Worm (Caenorhabditis elegans) whole organism, mixed stage, embryonic: Measurements from ENCODE around the gene insc-1.

Experiments
- M03D4.4 ChIP-seq: sonication (generic microtip); optimal IDR thresholded peaks from 2 replicates; lab custom pipeline; 2017; ENCODE audit warnings: mild to moderate bottlenecking, missing genetic modification characterization, missing compliant biosample characterization
- blmp-1 ChIP-seq: fragments of 150-350 bp; optimal IDR thresholded peaks from 2 replicates; lab custom pipeline; 2014; ENCODE audit warnings: missing biosample characterization, missing genetic modification characterization
- ceh-39 ChIP-seq: fragments of 150-350 bp; optimal IDR thresholded peaks from 2 replicates; lab custom pipeline; 2014; ENCODE audit warnings: missing biosample characterization, missing genetic modification characterization
- ceh-43 ChIP-seq: fragments of 200-800 bp; sonication (Bioruptor generic); optimal IDR thresholded peaks from 2 replicates; lab custom pipeline; 2018; ENCODE audit warnings: mild to moderate bottlenecking, missing genetic modification characterization, moderate library complexity, missing compliant biosample characterization
- ces-1 ChIP-seq: fragments of 150-350 bp; optimal IDR thresholded peaks from 2 replicates; lab custom pipeline; 2014; ENCODE audit warnings: missing biosample characterization, missing genetic modification reagents, missing genetic modification characterization
- cnd-1 ChIP-seq: fragments of 200-800 bp; sonication (Bioruptor generic); optimal IDR thresholded peaks from 2 replicates; lab custom pipeline; 2018; ENCODE audit warnings: mild to moderate bottlenecking, missing genetic modification characterization, missing compliant biosample characterization
- elt-1 ChIP-seq: sonication (generic microtip); optimal IDR thresholded peaks from 2 replicates; lab custom pipeline; 2017; ENCODE audit warnings: missing genetic modification characterization, mild to moderate bottlenecking, missing compliant biosample characterization, antibody characterized with exemption, moderate library complexity, borderline replicate concordance; ENCODE audit not compliant: insufficient read depth
- elt-3 ChIP-seq: fragments of 150-350 bp; optimal IDR thresholded peaks from 2 replicates; lab custom pipeline; 2014; ENCODE audit warnings: missing biosample characterization, missing genetic modification characterization
- flh-1 ChIP-seq: fragments of 200-800 bp; sonication (Bioruptor generic); optimal IDR thresholded peaks from 2 replicates; lab custom pipeline; 2018; ENCODE audit warnings: mild to moderate bottlenecking, missing genetic modification characterization, moderate library complexity, missing compliant biosample characterization
- ham-2 ChIP-seq: fragments of 200-800 bp; sonication (Bioruptor generic); optimal IDR thresholded peaks from 2 replicates; lab custom pipeline; 2018; ENCODE audit warnings: mild to moderate bottlenecking, missing genetic modification characterization, missing compliant biosample characterization
- hlh-1 ChIP-seq: fragments of 150-350 bp; optimal IDR thresholded peaks from 2 replicates; lab custom pipeline; 2014; ENCODE audit warnings: missing biosample characterization, missing genetic modification reagents, missing genetic modification characterization
- lin-13 ChIP-seq: fragments of 150-350 bp; optimal IDR thresholded peaks from 2 replicates; lab custom pipeline; 2014; ENCODE audit warnings: missing biosample characterization, missing genetic modification characterization
- lin-32 ChIP-seq: fragments of 200-800 bp; sonication (Bioruptor generic); optimal IDR thresholded peaks from 2 replicates; lab custom pipeline; 2018; ENCODE audit warnings: mild to moderate bottlenecking, missing genetic modification characterization, missing compliant biosample characterization
- lsy-2 ChIP-seq: fragments of 150-350 bp; optimal IDR thresholded peaks from 2 replicates; lab custom pipeline; 2014; ENCODE audit warnings: missing biosample characterization, missing genetic modification characterization
- mab-5 ChIP-seq: fragments of 150-350 bp; optimal IDR thresholded peaks from 2 replicates; lab custom pipeline; 2014; ENCODE audit warnings: missing biosample characterization, missing genetic modification characterization
- mep-1 ChIP-seq: fragments of 150-350 bp; optimal IDR thresholded peaks from 2 replicates; lab custom pipeline; 2017; ENCODE audit warnings: missing biosample characterization, missing genetic modification reagents, missing genetic modification characterization, inconsistent platforms
- nhr-12 ChIP-seq: fragments of 150-350 bp; optimal IDR thresholded peaks from 2 replicates; lab custom pipeline; 2014; ENCODE audit warnings: missing biosample characterization, missing genetic modification characterization
- nhr-2 ChIP-seq: fragments of 150-350 bp; optimal IDR thresholded peaks from 2 replicates; lab custom pipeline; 2014; ENCODE audit warnings: missing biosample characterization, missing genetic modification characterization
- nhr-237 ChIP-seq: fragments of 150-350 bp; optimal IDR thresholded peaks from 2 replicates; lab custom pipeline; 2014; ENCODE audit warnings: missing biosample characterization, missing genetic modification characterization
- nhr-28 ChIP-seq: fragments of 150-350 bp; optimal IDR thresholded peaks from 2 replicates; lab custom pipeline; 2014; ENCODE audit warnings: missing biosample characterization, missing genetic modification characterization
- nhr-76 ChIP-seq: sonication (generic microtip); optimal IDR thresholded peaks from 2 replicates; lab custom pipeline; 2017; ENCODE audit warnings: missing biosample characterization, missing genetic modification characterization
- pha-4 ChIP-seq: fragments of 150-350 bp; optimal IDR thresholded peaks from 2 replicates; lab custom pipeline; 2018; ENCODE audit warnings: missing biosample characterization, missing genetic modification reagents, missing genetic modification characterization
- sem-2 ChIP-seq: fragments of 200-800 bp; sonication (Bioruptor generic); optimal IDR thresholded peaks from 2 replicates; lab custom pipeline; 2018; ENCODE audit warnings: mild to moderate bottlenecking, missing genetic modification characterization, missing compliant biosample characterization
- snpc-4 ChIP-seq: fragments of 150-350 bp; optimal IDR thresholded peaks from 2 replicates; lab custom pipeline; 2014; ENCODE audit warnings: missing biosample characterization, missing genetic modification characterization
- sptf-1 ChIP-seq: sonication (generic microtip); optimal IDR thresholded peaks from 2 replicates; lab custom pipeline; 2017; ENCODE audit warnings: mild to moderate bottlenecking, missing genetic modification characterization, moderate library complexity, missing compliant biosample characterization
- tbx-8 ChIP-seq: fragments of 200-800 bp; sonication (Bioruptor generic); optimal IDR thresholded peaks from 2 replicates; lab custom pipeline; 2018; ENCODE audit warnings: mild to moderate bottlenecking, missing genetic modification characterization, moderate library complexity, missing compliant biosample characterization
- unc-120 ChIP-seq: sonication (generic microtip); optimal IDR thresholded peaks from 2 replicates; lab custom pipeline; 2017; ENCODE audit warnings: missing genetic modification characterization, missing compliant biosample characterization; ENCODE audit not compliant: poor library complexity, severe bottlenecking
- unc-39 ChIP-seq: fragments of 150-350 bp; optimal IDR thresholded peaks from 2 replicates; lab custom pipeline; 2014; ENCODE audit warnings: missing biosample characterization, missing genetic modification characterization
- unc-62 ChIP-seq: fragments of 150-350 bp; optimal IDR thresholded peaks from 2 replicates; lab custom pipeline; 2014; ENCODE audit warnings: missing biosample characterization, missing genetic modification reagents, missing genetic modification characterization
- zip-8 ChIP-seq: fragments of 150-350 bp; optimal IDR thresholded peaks from 2 replicates; lab custom pipeline; 2014; ENCODE audit warnings: missing biosample characterization, missing genetic modification characterization
- ztf-11 ChIP-seq: fragments of 150-350 bp; optimal IDR thresholded peaks from 2 replicates; lab custom pipeline; 2014; ENCODE audit warnings: missing biosample characterization, missing genetic modification characterization

insc-1 gene

ce11 chrII:7319471-7319870, 39.2 kb upstream of the insc-1 start:
- no peak for TF ChIP-seq ceh-39 (tag; lab: Kevin White, UChicago)
- no peak for TF ChIP-seq ces-1
- no peak for TF ChIP-seq lin-13 (tag; lab: Kevin White, UChicago)
- TF ChIP-seq snpc-4 (tag; lab: Kevin White, UChicago), result no peak
- TF ChIP-seq lin-32 (GFP tag; lab: Kevin White, UChicago), result no peak
- TF ChIP-seq unc-62 (GFP tag; lab: Kevin White, UChicago), result no peak
- no peak for TF ChIP-seq ceh-43 (GFP tag; lab: Kevin White, UChicago)
- no peak for TF ChIP-seq mab-5 (tag; lab: Kevin White, UChicago)
- no peak for TF ChIP-seq blmp-1 (tag; lab: Kevin White, UChicago)
- TF ChIP-seq pha-4 (tag; lab: Kevin White, UChicago), result no peak
- TF ChIP-seq nhr-237 (tag; lab: Kevin White, UChicago), result no peak
- no peak for TF ChIP-seq elt-1 (tag; lab: Kevin White, UChicago)
- TF ChIP-seq zip-8, result no peak
- no peak for TF ChIP-seq sem-2 (GFP tag; lab: Kevin White, UChicago)
- TF ChIP-seq unc-120 (tag; lab: Kevin White, UChicago), result no peak
- TF ChIP-seq nhr-12 (tag; lab: Kevin White, UChicago), result no peak

ce11 chrII:7323317-7323716, 35.4 kb upstream of the insc-1 start:
- TF ChIP-seq unc-120 (tag; lab: Kevin White, UChicago), result peak; percentile 24
- no peak for TF ChIP-seq nhr-12 (tag; lab: Kevin White, UChicago)
- TF ChIP-seq zip-8, result no peak
- no peak for TF ChIP-seq ceh-39 (tag; lab: Kevin White, UChicago)
- no peak for TF ChIP-seq unc-39 (tag; lab: Kevin White, UChicago)
- TF ChIP-seq nhr-237 (tag; lab: Kevin White, UChicago), result no peak
- no peak for TF ChIP-seq ztf-11 (tag; lab: Kevin White, UChicago)
- peak; percentile 70 for TF ChIP-seq hlh-1

ce11 chrII:7323925-7324324, 34.8 kb upstream of the insc-1 start, which contains the start of gene F21D12.3:
Gene F21D12.3 (minus strand): TSS chrII:7324025.
- TF ChIP-seq nhr-237 (tag; lab: Kevin White, UChicago), result no peak
- TF ChIP-seq unc-62 (GFP tag; lab: Kevin White, UChicago), result no peak
- TF ChIP-seq sem-2 (GFP tag; lab: Kevin White, UChicago), result no peak
- TF ChIP-seq lsy-2 (tag; lab: Kevin White, UChicago), result no peak
- TF ChIP-seq pha-4 (tag; lab: Kevin White, UChicago), result no peak
- TF ChIP-seq mab-5 (tag; lab: Kevin White, UChicago), result no peak
- no peak for TF ChIP-seq elt-3 (tag; lab: Kevin White, UChicago)
- no peak for TF ChIP-seq sptf-1 (tag; lab: Kevin White, UChicago)
- TF ChIP-seq cnd-1 (tag; lab: Kevin White, UChicago), result no peak
- TF ChIP-seq mep-1, result no peak
- no peak for TF ChIP-seq unc-120 (tag; lab: Kevin White, UChicago)
- TF ChIP-seq ceh-39 (tag; lab: Kevin White, UChicago), result no peak

ce11 chrII:7325063-7325480, 33.6 kb upstream of the insc-1 start:
- no peak for TF ChIP-seq nhr-12 (tag; lab: Kevin White, UChicago)
- no peak for TF ChIP-seq unc-120 (tag; lab: Kevin White, UChicago)
- TF ChIP-seq elt-1 (tag; lab: Kevin White, UChicago), result no peak
- TF ChIP-seq nhr-28 (tag; lab: Kevin White, UChicago), result no peak
- no peak for TF ChIP-seq mab-5 (tag; lab: Kevin White, UChicago)
- TF ChIP-seq blmp-1 (tag; lab: Kevin White, UChicago), result no peak
- no peak for TF ChIP-seq ces-1
- no peak for TF ChIP-seq M03D4.4 (tag; lab: Kevin White, UChicago)
- TF ChIP-seq lsy-2 (tag; lab: Kevin White, UChicago), result no peak

ce11 chrII:7326199-7326598, 32.5 kb upstream of the insc-1 start:
- TF ChIP-seq lin-13 (tag; lab: Kevin White, UChicago) (no peak), ces-1 (peak; percentile 32)

ce11 chrII:7326997-7327396, 31.7 kb upstream of the insc-1 start:
- no peak for TF ChIP-seq tbx-8 (GFP tag; lab: Kevin White, UChicago)
- TF ChIP-seq elt-3 (tag; lab: Kevin White, UChicago), result no peak
- no peak for TF ChIP-seq nhr-76
- peak; percentile 20 for TF ChIP-seq unc-120 (tag; lab: Kevin White, UChicago)
- TF ChIP-seq ceh-39 (tag; lab: Kevin White, UChicago), result no peak
- peak; percentile 12 for TF ChIP-seq hlh-1
- no peak for TF ChIP-seq elt-1 (tag; lab: Kevin White, UChicago)
- peak; percentile 11 for TF ChIP-seq unc-62 (GFP tag; lab: Kevin White, UChicago)
- TF ChIP-seq mep-1, result no peak
- TF ChIP-seq nhr-2 (tag; lab: Kevin White, UChicago), result no peak
- TF ChIP-seq ceh-43 (GFP tag; lab: Kevin White, UChicago), result no peak
- no peak for TF ChIP-seq ham-2 (GFP tag; lab: Kevin White, UChicago)
- no peak for TF ChIP-seq lin-32 (GFP tag; lab: Kevin White, UChicago)
- peak; percentile 47 for TF ChIP-seq ces-1
- TF ChIP-seq flh-1 (GFP tag; lab: Kevin White, UChicago), result no peak
- TF ChIP-seq unc-39 (tag; lab: Kevin White, UChicago), result no peak
- TF ChIP-seq lsy-2 (tag; lab: Kevin White, UChicago), result no peak
- TF ChIP-seq sem-2 (GFP tag; lab: Kevin White, UChicago), result no peak
